Fruit fly (Drosophila melanogaster) whole organism: ENCODE measurements around the gene Cog7.

ENCODE experiments used
- Dll ChIP-seq: fragments of >200 bp; optimal IDR thresholded peaks from 2 replicates; lab custom pipeline; 2017
- pan ChIP-seq: fragments of >200 bp; optimal IDR thresholded peaks from 2 replicates; lab custom pipeline; 2017
- usp ChIP-seq: fragments of >200 bp; optimal IDR thresholded peaks from 2 replicates; lab custom pipeline; 2017; ENCODE audit warnings: missing biosample characterization, missing genetic modification characterization, mixed read lengths

- TF ChIP-seq usp (GFP tag; lab: Kevin White, UChicago) (no peak), pan (lab: Kevin White, UChicago) (no peak), Dll (lab: Kevin White, UChicago) (no peak)
Observed at dm6 chr3R:29935756-29936155, 2.9 kb upstream of the Cog7 start, which contains the start of the genes eIF2Balpha and Vps13B.
